Worm (Caenorhabditis elegans): ENCODE data around the gene rab-21.

rab-21 gene

ce11 chrII:8704413-8704874 lies 10.4 kb downstream of the rab-21 start, which contains the start of gene prx-5:
Gene prx-5, plus strand, starts transcription at chrII:8704824.
- TF ChIP-seq pqm-1 (tag; optimal IDR thresholded peaks at IDR 0.05) (peak; percentile 50), daf-12 (tag; optimal IDR thresholded peaks at IDR 0.05) (no peak), fkh-10 (GFP tag; optimal IDR thresholded peaks at IDR 0.05) (no peak), skn-1 (tag; optimal IDR thresholded peaks at IDR 0.05) (no peak), sea-2 (GFP tag; optimal IDR thresholded peaks at IDR 0.05) (no peak), unc-62 (GFP tag; optimal IDR thresholded peaks at IDR 0.05) (no peak), elt-1 (tag; optimal IDR thresholded peaks at IDR 0.05) (no peak), hmg-11 (tag; optimal IDR thresholded peaks at IDR 0.05) (no peak), fos-1 (tag; optimal IDR thresholded peaks at IDR 0.05) (no peak), ceh-28 (tag; optimal IDR thresholded peaks at IDR 0.05) (peak; percentile 43), mdl-1 (tag; optimal IDR thresholded peaks at IDR 0.05) (no peak), nfya-1 (tag; optimal IDR thresholded peaks at IDR 0.05; ENCODE audit: insufficient read depth) (no peak), mml-1 (tag; optimal IDR thresholded peaks at IDR 0.05) (no peak), nhr-67 (tag; optimal IDR thresholded peaks at IDR 0.05) (no peak), ceh-9 (tag; optimal IDR thresholded peaks at IDR 0.05) (no peak), zag-1 (tag; optimal IDR thresholded peaks at IDR 0.05) (no peak), nhr-43 (tag; optimal IDR thresholded peaks at IDR 0.05; ENCODE audit: poor library complexity, severe bottlenecking) (no peak), ztf-11 (tag; optimal IDR thresholded peaks at IDR 0.05) (no peak), R02D3.7 (tag; optimal IDR thresholded peaks at IDR 0.05) (no peak), snpc-4 (tag; optimal IDR thresholded peaks at IDR 0.05) (no peak), nhr-12 (tag; optimal IDR thresholded peaks at IDR 0.05) (no peak), tbx-2 (tag; optimal IDR thresholded peaks at IDR 0.05) (no peak), pha-4 (tag; optimal IDR thresholded peaks at IDR 0.05) (no peak), elt-2 (tag; optimal IDR thresholded peaks at IDR 0.05) (peak; percentile 67)

DNA sequence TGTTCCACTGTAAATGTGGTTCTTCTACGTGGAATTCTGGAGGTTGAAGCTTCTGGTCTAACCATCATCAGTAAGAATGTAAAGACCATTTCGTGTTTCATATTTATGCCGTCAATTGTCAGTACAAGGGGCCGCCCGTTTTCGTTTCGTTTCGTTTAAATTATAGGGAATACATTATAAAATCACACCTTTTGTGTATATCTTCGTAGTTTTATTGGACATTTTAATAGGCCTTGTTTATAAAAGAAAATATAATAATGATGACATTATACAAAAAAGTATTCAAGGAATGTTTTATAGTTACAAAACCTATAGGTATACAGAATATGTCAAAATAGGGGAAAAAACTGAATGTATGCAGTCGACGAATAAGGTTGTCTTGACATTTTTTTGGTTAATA lies 11.1 kb downstream of the rab-21 start, which contains the start of gene ceh-7:
ceh-7 (minus strand) TSS at position 101 of the 400 bp plus-strand sequence.
- TF ChIP-seq lsy-12 (tag; optimal IDR thresholded peaks at IDR 0.05) (no peak), nhr-76 (tag; optimal IDR thresholded peaks at IDR 0.05) (no peak), pha-4 (tag; optimal IDR thresholded peaks at IDR 0.05) (no peak), nhr-237 (tag; optimal IDR thresholded peaks at IDR 0.05) (no peak)

- TF ChIP-seq nhr-11 (tag; optimal IDR thresholded peaks at IDR 0.05) (no peak), nhr-28 (tag; optimal IDR thresholded peaks at IDR 0.05) (no peak), elt-2 (tag; optimal IDR thresholded peaks at IDR 0.05) (no peak), nhr-23 (tag; optimal IDR thresholded peaks at IDR 0.05) (no peak), pha-4 (tag; optimal IDR thresholded peaks at IDR 0.05) (peak; percentile 54)
These were observed 13.0 kb downstream of the rab-21 start, which contains the start of gene sphk-1 for ce11 chrII:8701619-8702350. Gene sphk-1, minus strand, starts transcription at chrII:8701669.

ce11 chrII:8701059-8701458 lies 13.8 kb downstream of the rab-21 start:
- no peak for TF ChIP-seq lin-39 (tag; optimal IDR thresholded peaks at IDR 0.05)
- TF ChIP-seq pha-4 (tag; optimal IDR thresholded peaks at IDR 0.05) = peak; percentile 14

DNA sequence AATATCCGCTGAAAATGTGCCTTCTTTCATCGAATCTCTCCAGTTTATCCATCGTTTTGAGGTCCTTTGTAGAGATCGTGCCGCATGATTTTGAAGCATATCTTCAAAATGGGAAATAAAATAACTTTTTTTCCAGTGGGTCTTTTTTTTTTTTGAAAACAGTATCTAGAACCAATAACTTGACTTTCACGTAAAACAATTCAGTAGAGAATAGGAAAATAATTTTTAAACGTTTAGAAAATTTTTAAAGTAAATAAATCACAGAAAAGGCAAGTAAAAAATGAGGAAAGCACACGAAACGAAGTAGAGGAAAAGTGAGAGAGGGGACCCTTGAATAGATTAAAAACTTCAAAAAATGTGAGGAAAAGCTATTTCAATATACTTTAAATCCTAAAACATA lies 16.0 kb downstream of the rab-21 start, which contains the start of gene chdh-1:
chdh-1 (minus strand) TSS at position 101 of the 400 bp plus-strand sequence.
- TF ChIP-seq hmg-11 (tag; optimal IDR thresholded peaks at IDR 0.05) = no peak
- no peak for TF ChIP-seq lin-39 (tag; optimal IDR thresholded peaks at IDR 0.05)
- no peak for TF ChIP-seq ztf-4 (tag; optimal IDR thresholded peaks at IDR 0.05)

DNA sequence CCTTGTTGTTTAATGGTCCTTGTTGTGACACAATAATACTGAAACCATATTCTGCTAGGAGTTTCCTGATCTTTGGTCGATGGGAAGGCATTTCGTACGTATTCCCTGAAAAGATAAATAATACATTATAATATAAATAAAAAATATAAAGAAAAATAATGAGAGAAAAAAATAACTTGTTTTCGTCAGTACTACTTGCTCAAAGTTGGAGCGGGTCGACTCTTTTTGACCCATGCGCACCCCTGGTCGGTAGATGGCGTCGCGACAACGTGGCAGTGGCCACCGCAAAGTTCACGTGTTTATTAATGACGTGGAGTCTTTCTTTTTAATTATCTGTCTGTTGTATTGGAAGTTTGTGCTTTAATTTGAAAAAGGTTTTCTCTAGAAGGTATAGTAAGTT lies 19.0 kb downstream of the rab-21 start, which contains the start of gene C34C6.10:
C34C6.10 (minus strand) TSS at position 101 of the 400 bp plus-strand sequence.
- TF ChIP-seq skn-1 (tag; optimal IDR thresholded peaks at IDR 0.05) (no peak), nhr-23 (tag; optimal IDR thresholded peaks at IDR 0.05) (no peak), nhr-12 (tag; optimal IDR thresholded peaks at IDR 0.05) (no peak), nfya-1 (tag; optimal IDR thresholded peaks at IDR 0.05; ENCODE audit: insufficient read depth) (no peak), mml-1 (tag; optimal IDR thresholded peaks at IDR 0.05) (no peak), elt-2 (tag; optimal IDR thresholded peaks at IDR 0.05) (no peak), tbx-2 (tag; optimal IDR thresholded peaks at IDR 0.05) (no peak)
